Worm (Caenorhabditis elegans): ENCODE measurements around the gene str-181.

ce11 chrV:12704077-12704476 is 14.4 kb downstream of the str-181 start, which contains the start of gene R11D1.1:
- no peak for TF ChIP-seq ceh-13 (GFP tag; optimal IDR thresholded peaks at IDR 0.05)
- no peak for TF ChIP-seq tbx-37 (GFP tag; conservative IDR thresholded peaks at IDR 0.05)
- no peak for TF ChIP-seq pes-1 (GFP tag; IDR thresholded peaks at IDR 0.05)
- TF ChIP-seq ama-1 (optimal IDR thresholded peaks at IDR 0.05), result no peak
- TF ChIP-seq flt-1 (GFP tag; IDR thresholded peaks at IDR 0.05), result no peak
- TF ChIP-seq hnd-1 (tag; optimal IDR thresholded peaks at IDR 0.05), result no peak
- TF ChIP-seq ets-7 (tag; optimal IDR thresholded peaks at IDR 0.05), result no peak
- TF ChIP-seq aly-1 (tag; optimal IDR thresholded peaks at IDR 0.05), result no peak
- no peak for TF ChIP-seq ceh-36 (tag; optimal IDR thresholded peaks at IDR 0.05)
- TF ChIP-seq B0310.2 (tag; optimal IDR thresholded peaks at IDR 0.05), result no peak
